Worm (Caenorhabditis elegans) whole organism, L1 larva: Measurements from ENCODE around the gene F16F9.1.

Experiments used
- C16A3.4 ChIP-seq: fragments of 150-350 bp; optimal IDR thresholded peaks from 2 replicates; lab custom pipeline; 2014; ENCODE audit warnings: missing biosample characterization, missing genetic modification characterization
- C34B4.2 ChIP-seq: sonication (generic microtip); optimal IDR thresholded peaks from 2 replicates; lab custom pipeline; 2017; ENCODE audit warnings: mild to moderate bottlenecking, missing genetic modification characterization, missing compliant biosample characterization
- aha-1 ChIP-seq: fragments of 150-350 bp; optimal IDR thresholded peaks from 2 replicates; lab custom pipeline; 2014; ENCODE audit warnings: missing biosample characterization, missing genetic modification characterization
- aly-2 ChIP-seq: fragments of 150-350 bp; optimal IDR thresholded peaks from 2 replicates; lab custom pipeline; 2014; ENCODE audit warnings: missing biosample characterization, missing genetic modification characterization
- blmp-1 ChIP-seq: fragments of 150-350 bp; optimal IDR thresholded peaks from 2 replicates; lab custom pipeline; 2014; ENCODE audit warnings: missing biosample characterization, missing genetic modification characterization
- ceh-63 ChIP-seq: fragments of 200-800 bp; sonication (Bioruptor generic); optimal IDR thresholded peaks from 2 replicates; lab custom pipeline; 2018; ENCODE audit warnings: mild to moderate bottlenecking, missing genetic modification characterization, missing compliant biosample characterization
- ceh-90 ChIP-seq: sonication (generic microtip); optimal IDR thresholded peaks from 2 replicates; lab custom pipeline; 2016; ENCODE audit warnings: missing genetic modification characterization, missing compliant biosample characterization
- ces-1 ChIP-seq: fragments of 150-350 bp; optimal IDR thresholded peaks from 2 replicates; lab custom pipeline; 2014; ENCODE audit warnings: missing biosample characterization, missing genetic modification reagents, missing genetic modification characterization
- dpl-1 ChIP-seq, 3 experiments: fragments of 150-350 bp in 2 of 3; sonication (generic microtip) in 1 of 3; optimal IDR thresholded peaks; 2 replicates each; lab custom pipeline; 2014 to 2017; ENCODE audit warnings: missing biosample characterization in 3 of 3, missing genetic modification characterization in 3 of 3, missing genetic modification reagents in 3 of 3
- dsc-1 ChIP-seq: sonication (generic microtip); optimal IDR thresholded peaks from 2 replicates; lab custom pipeline; 2016; ENCODE audit warnings: mild to moderate bottlenecking, missing genetic modification characterization, missing compliant biosample characterization
- efl-1 ChIP-seq, 4 experiments: fragments of 150-350 bp; optimal IDR thresholded peaks in 3 of 4; peaks in 1 of 4; 1 replicate in 1 of 4; 2 replicates in 3 of 4; lab custom pipeline; 2014; ENCODE audit warnings: missing biosample characterization in 2 of 4, missing genetic modification characterization in 2 of 4, missing genetic modification reagents in 2 of 4
- efl-3 ChIP-seq: fragments of 200-800 bp; sonication (Bioruptor generic); optimal IDR thresholded peaks from 2 replicates; lab custom pipeline; 2018; ENCODE audit warnings: mild to moderate bottlenecking, missing genetic modification characterization, missing compliant biosample characterization
- egl-13 ChIP-seq: sonication (generic microtip); optimal IDR thresholded peaks from 2 replicates; lab custom pipeline; 2016; ENCODE audit warnings: missing genotype, missing genetic modification reagents, missing genetic modification characterization, missing compliant biosample characterization
- egl-27 ChIP-seq, 2 experiments: fragments of 150-350 bp in 1 of 2; sonication (generic microtip); optimal IDR thresholded peaks; 3 replicates each; lab custom pipeline; 2017 to 2018; ENCODE audit warnings: missing biosample characterization in 2 of 2, missing genetic modification characterization in 2 of 2, missing genetic modification reagents in 2 of 2
- elt-2 ChIP-seq: sonication (generic microtip); optimal IDR thresholded peaks from 2 replicates; lab custom pipeline; 2016; ENCODE audit warnings: missing genetic modification characterization, mild to moderate bottlenecking, inconsistent platforms, missing compliant biosample characterization, missing genetic modification reagents
- elt-3 ChIP-seq, 6 experiments: fragments of 150-350 bp in 1 of 6; sonication (generic microtip); optimal IDR thresholded peaks; 2 replicates each; lab custom pipeline; 2017 to 2018; ENCODE audit warnings: missing biosample characterization in 6 of 6, missing genetic modification characterization in 6 of 6, inconsistent platforms in 1 of 6
- fkh-4 ChIP-seq: sonication (generic microtip); optimal IDR thresholded peaks from 2 replicates; lab custom pipeline; 2016; ENCODE audit warnings: missing compliant biosample characterization, missing genetic modification characterization, borderline replicate concordance
- fkh-8 ChIP-seq: sonication (generic microtip); optimal IDR thresholded peaks from 2 replicates; lab custom pipeline; 2016; ENCODE audit warnings: mild to moderate bottlenecking, missing genetic modification characterization, missing compliant biosample characterization
- fos-1 ChIP-seq: fragments of 150-350 bp; optimal IDR thresholded peaks from 2 replicates; lab custom pipeline; 2014; ENCODE audit warnings: missing biosample characterization, missing genetic modification characterization
- grh-1 ChIP-seq: fragments of 200-800 bp; sonication (Bioruptor generic); IDR thresholded peaks from 2 replicates; pipeline ENCODE4 v1.3.6; 2022; ENCODE audit warnings: missing genetic modification reagents, missing genetic modification characterization, missing compliant biosample characterization
- hlh-17 ChIP-seq: fragments of 200-800 bp; sonication (Bioruptor generic); optimal IDR thresholded peaks from 2 replicates; lab custom pipeline; 2018; ENCODE audit warnings: missing genetic modification characterization, mild to moderate bottlenecking, missing compliant biosample characterization, moderate library complexity, borderline replicate concordance
- hpl-2 ChIP-seq: fragments of 150-350 bp; optimal IDR thresholded peaks from 2 replicates; lab custom pipeline; 2014; ENCODE audit warnings: missing biosample characterization, missing genetic modification reagents, missing genetic modification characterization
- isw-1 ChIP-seq: fragments of 200-800 bp; sonication (Bioruptor generic); IDR thresholded peaks from 2 replicates; pipeline ENCODE4 v1.3.6; 2022; ENCODE audit warnings: missing genetic modification characterization, missing compliant biosample characterization
- jun-1 ChIP-seq: fragments of 150-350 bp; optimal IDR thresholded peaks from 2 replicates; lab custom pipeline; 2014; ENCODE audit warnings: missing biosample characterization, missing genetic modification reagents, missing genetic modification characterization
- lin-13 ChIP-seq: fragments of 150-350 bp; optimal IDR thresholded peaks from 2 replicates; lab custom pipeline; 2014; ENCODE audit warnings: missing biosample characterization, missing genetic modification reagents, missing genetic modification characterization
- lin-35 ChIP-seq, 2 experiments: fragments of 150-350 bp; optimal IDR thresholded peaks; 2 replicates each; lab custom pipeline; 2014; ENCODE audit warnings: missing biosample characterization in 2 of 2, missing genetic modification characterization in 2 of 2, missing genetic modification reagents in 2 of 2
- lin-39 ChIP-seq: fragments of 150-350 bp; optimal IDR thresholded peaks from 2 replicates; lab custom pipeline; 2014; ENCODE audit warnings: missing biosample characterization, missing genetic modification reagents, missing genetic modification characterization
- mdl-1 ChIP-seq, 2 experiments: fragments of 150-350 bp; optimal IDR thresholded peaks; 2 replicates each; lab custom pipeline; 2014 to 2017; ENCODE audit warnings: missing biosample characterization in 2 of 2, missing genetic modification characterization in 2 of 2, inconsistent platforms in 1 of 2
- mef-2 ChIP-seq: fragments of 150-350 bp; optimal IDR thresholded peaks from 2 replicates; lab custom pipeline; 2014; ENCODE audit warnings: missing biosample characterization, missing genetic modification characterization
- mep-1 ChIP-seq: fragments of 150-350 bp; optimal IDR thresholded peaks from 2 replicates; lab custom pipeline; 2014; ENCODE audit warnings: missing biosample characterization, missing genetic modification characterization
- nhr-237 ChIP-seq: fragments of 150-350 bp; optimal IDR thresholded peaks from 2 replicates; lab custom pipeline; 2014; ENCODE audit warnings: missing biosample characterization, missing genetic modification characterization
- nhr-28 ChIP-seq: fragments of 150-350 bp; optimal IDR thresholded peaks from 2 replicates; lab custom pipeline; 2014; ENCODE audit warnings: missing biosample characterization, missing genetic modification characterization
- nhr-47 ChIP-seq: sonication (generic microtip); optimal IDR thresholded peaks from 2 replicates; lab custom pipeline; 2016; ENCODE audit warnings: mild to moderate bottlenecking, missing genetic modification characterization, moderate library complexity, missing compliant biosample characterization
- nhr-71 ChIP-seq: sonication (generic microtip); optimal IDR thresholded peaks from 2 replicates; lab custom pipeline; 2016; ENCODE audit warnings: mild to moderate bottlenecking, missing genetic modification characterization, moderate library complexity, missing compliant biosample characterization
- nhr-76 ChIP-seq: sonication (generic microtip); optimal IDR thresholded peaks from 2 replicates; lab custom pipeline; 2017; ENCODE audit warnings: missing biosample characterization, missing genetic modification characterization
- nhr-85 ChIP-seq: sonication (generic microtip); peaks from one replicate; lab custom pipeline; 2016; ENCODE audit warnings: missing genetic modification characterization, inconsistent platforms, missing compliant biosample characterization
- nhr-90 ChIP-seq: sonication (generic microtip); optimal IDR thresholded peaks from 2 replicates; lab custom pipeline; 2016; ENCODE audit warnings: mild to moderate bottlenecking, missing genetic modification characterization, missing compliant biosample characterization; ENCODE audit not compliant: poor library complexity
- rnt-1 ChIP-seq: sonication (generic microtip); optimal IDR thresholded peaks from 2 replicates; lab custom pipeline; 2016; ENCODE audit warnings: mild to moderate bottlenecking, missing genetic modification characterization, moderate library complexity, missing compliant biosample characterization
- snpc-4 ChIP-seq: fragments of 150-350 bp; optimal IDR thresholded peaks from 2 replicates; lab custom pipeline; 2014; ENCODE audit warnings: missing biosample characterization, missing genetic modification characterization
- snu-23 ChIP-seq: sonication (generic microtip); optimal IDR thresholded peaks from 2 replicates; lab custom pipeline; 2016; ENCODE audit warnings: missing genetic modification characterization, missing compliant biosample characterization
- sptf-1 ChIP-seq: fragments of 150-350 bp; optimal IDR thresholded peaks from 2 replicates; lab custom pipeline; 2014; ENCODE audit warnings: missing biosample characterization, missing genetic modification characterization
- sup-37 ChIP-seq: fragments of 200-800 bp; sonication (Bioruptor generic); optimal IDR thresholded peaks from 2 replicates; lab custom pipeline; 2018; ENCODE audit warnings: mild to moderate bottlenecking, missing genetic modification characterization, missing compliant biosample characterization
- unc-30 ChIP-seq: sonication (generic microtip); optimal IDR thresholded peaks from 2 replicates; lab custom pipeline; 2017; ENCODE audit warnings: missing biosample characterization, missing genetic modification characterization
- unc-62 ChIP-seq: fragments of 150-350 bp; optimal IDR thresholded peaks from 2 replicates; lab custom pipeline; 2014; ENCODE audit warnings: missing biosample characterization, missing genetic modification reagents, missing genetic modification characterization
- unc-86 ChIP-seq: sonication (generic microtip); optimal IDR thresholded peaks from 2 replicates; lab custom pipeline; 2016; ENCODE audit warnings: missing genetic modification characterization, missing compliant biosample characterization
- unc-98 ChIP-seq: fragments of 200-800 bp; sonication (Bioruptor generic); IDR thresholded peaks from 2 replicates; pipeline ENCODE4 v1.3.6; 2022; ENCODE audit warnings: missing genetic modification characterization, missing compliant biosample characterization
- xbp-1 ChIP-seq: sonication (generic microtip); optimal IDR thresholded peaks from 2 replicates; lab custom pipeline; 2016; ENCODE audit warnings: missing genetic modification characterization, missing compliant biosample characterization
- ztf-4 ChIP-seq: fragments of 150-350 bp; optimal IDR thresholded peaks from 2 replicates; lab custom pipeline; 2014; ENCODE audit warnings: missing biosample characterization, missing genetic modification characterization

Gene F16F9.1

ce11 chrX:8475142-8475541 lies 28.9 kb downstream of the F16F9.1 start (continued):
- peak in 1 of 2 experiments; percentile 74 for TF ChIP-seq mdl-1 (tag; optimal IDR thresholded peaks at IDR 0.05; lab: Kevin White, UChicago)
- TF ChIP-seq nhr-85 (tag; lab: Kevin White, UChicago), result peak; percentile 100
- no peak for TF ChIP-seq ceh-63 (GFP tag; lab: Kevin White, UChicago)
- TF ChIP-seq egl-27 (tag; optimal IDR thresholded peaks at IDR 0.05; lab: Kevin White, UChicago), result peak in 1 of 2 experiments; percentile 61
- TF ChIP-seq unc-98 (GFP tag; lab: Robert Waterston, UW), result no peak
- TF ChIP-seq unc-86, result no peak
- peak; percentile 62 for TF ChIP-seq nhr-47
- peak; percentile 1 for TF ChIP-seq lin-13 (GFP tag; lab: Kevin White, UChicago)
- no peak for TF ChIP-seq fkh-4 (tag; lab: Kevin White, UChicago)
- no peak for TF ChIP-seq rnt-1 (tag; lab: Kevin White, UChicago)
- no peak for TF ChIP-seq sup-37 (GFP tag; lab: Kevin White, UChicago)
- no peak for TF ChIP-seq ces-1
- no peak for TF ChIP-seq jun-1 (tag; lab: Kevin White, UChicago)
- peak; percentile 82 for TF ChIP-seq blmp-1 (tag; lab: Kevin White, UChicago)
- TF ChIP-seq nhr-237 (tag; lab: Kevin White, UChicago), result peak; percentile 44
- peak; percentile 81 for TF ChIP-seq grh-1 (GFP tag; lab: Robert Waterston, UW)
- TF ChIP-seq nhr-76 (tag; lab: Kevin White, UChicago), result no peak
- peak; percentile 83 for TF ChIP-seq nhr-90 (tag; lab: Kevin White, UChicago)
- TF ChIP-seq snu-23, result peak; percentile 87
- no peak for TF ChIP-seq lin-39 (tag; lab: Kevin White, UChicago)
- TF ChIP-seq mep-1, result peak; percentile 66
- peak; percentile 93 for TF ChIP-seq nhr-71 (tag; lab: Kevin White, UChicago)
- peak in 1 of 2 experiments; percentile 78 for TF ChIP-seq lin-35 (GFP tag; optimal IDR thresholded peaks at IDR 0.05; lab: Kevin White, UChicago)
- peak in 1 of 2 experiments; percentile 2 for TF ChIP-seq efl-1 (optimal IDR thresholded peaks at IDR 0.05; lab: Kevin White, UChicago)
- peak in 1 of 2 experiments; percentile 80 for TF ChIP-seq efl-1 (GFP tag; optimal IDR thresholded peaks at IDR 0.05 in 1 of 2; lab: Kevin White, UChicago)
- TF ChIP-seq ceh-90 (tag; lab: Kevin White, UChicago), result no peak
- no peak for TF ChIP-seq C34B4.2
- peak; percentile 1 for TF ChIP-seq hpl-2
- peak; percentile 13 for TF ChIP-seq xbp-1 (tag; lab: Kevin White, UChicago)
- peak; percentile 65 for TF ChIP-seq ztf-4
- no peak for TF ChIP-seq unc-62 (GFP tag; lab: Kevin White, UChicago)

DNA sequence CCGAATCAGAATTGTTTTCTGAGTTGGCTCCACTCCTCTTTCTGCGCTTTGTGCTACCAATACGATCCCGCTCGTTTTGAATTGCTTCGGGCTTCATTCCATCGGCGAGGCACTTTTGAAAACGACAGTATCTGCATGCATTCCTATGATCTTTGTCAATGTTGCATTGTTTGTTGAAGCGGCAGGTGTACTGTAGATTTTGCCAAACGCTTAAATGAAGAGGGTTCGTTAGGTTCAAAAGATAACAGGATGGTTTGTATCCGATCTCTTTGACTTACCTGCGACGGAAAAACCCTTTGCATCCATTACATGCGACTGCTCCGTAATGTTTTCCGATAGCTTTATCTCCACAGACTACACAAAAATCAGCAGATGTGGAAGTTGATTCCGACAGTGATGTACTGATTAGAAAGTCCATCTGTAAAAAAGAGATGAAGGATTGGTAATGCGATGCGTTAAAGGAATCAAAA lies 29.6 kb downstream of the F16F9.1 start, which contains the start of gene nhr-14:
Gene nhr-14 (minus strand): TSS at position 420 of the 470 bp plus-strand sequence.
- TF ChIP-seq blmp-1 (tag; lab: Kevin White, UChicago) (peak; percentile 54), mep-1 (no peak)

- TF ChIP-seq fkh-8 (tag; lab: Kevin White, UChicago) (no peak), sptf-1 (tag; lab: Kevin White, UChicago) (no peak), aha-1 (tag; lab: Kevin White, UChicago) (no peak), aly-2 (tag; lab: Kevin White, UChicago) (no peak), isw-1 (GFP tag; lab: Robert Waterston, UW) (no peak), ceh-90 (tag; lab: Kevin White, UChicago) (no peak), egl-13 (tag; lab: Kevin White, UChicago) (no peak), dpl-1 (GFP tag; optimal IDR thresholded peaks at IDR 0.05; lab: Kevin White, UChicago) (no peak), C16A3.4 (tag; lab: Kevin White, UChicago) (no peak), nhr-28 (tag; lab: Kevin White, UChicago) (no peak), efl-3 (GFP tag; lab: Kevin White, UChicago) (no peak), ztf-4 (no peak), snpc-4 (tag; lab: Kevin White, UChicago) (no peak), elt-3 (tag; optimal IDR thresholded peaks at IDR 0.05; lab: Kevin White, UChicago) (no peak), mep-1 (no peak), sup-37 (GFP tag; lab: Kevin White, UChicago) (no peak), fos-1 (tag; lab: Kevin White, UChicago) (no peak), elt-2 (no peak), nhr-47 (peak; percentile 17), dsc-1 (tag; lab: Kevin White, UChicago) (peak; percentile 5), blmp-1 (tag; lab: Kevin White, UChicago) (no peak), hlh-17 (GFP tag; lab: Kevin White, UChicago) (no peak), lin-39 (tag; lab: Kevin White, UChicago) (no peak), mef-2 (tag; lab: Kevin White, UChicago) (no peak), unc-30 (tag; lab: Kevin White, UChicago) (no peak), xbp-1 (tag; lab: Kevin White, UChicago) (no peak), lin-13 (GFP tag; lab: Kevin White, UChicago) (no peak), grh-1 (GFP tag; lab: Robert Waterston, UW) (no peak), unc-62 (GFP tag; lab: Kevin White, UChicago) (no peak)
These were observed 30.1 kb downstream of the F16F9.1 start for ce11 chrX:8476308-8476707.
